Worm (Caenorhabditis elegans) whole organism, L3 larva: ENCODE measurements around the gene uev-2.

Experiments
- ama-1 ChIP-seq: fragments of 150-350 bp; optimal IDR thresholded peaks from 2 replicates; lab custom pipeline; 2018
- ceh-82 ChIP-seq: fragments of 150-350 bp; optimal IDR thresholded peaks from 2 replicates; lab custom pipeline; 2014; ENCODE audit warnings: missing biosample characterization, missing genetic modification characterization

DNA sequence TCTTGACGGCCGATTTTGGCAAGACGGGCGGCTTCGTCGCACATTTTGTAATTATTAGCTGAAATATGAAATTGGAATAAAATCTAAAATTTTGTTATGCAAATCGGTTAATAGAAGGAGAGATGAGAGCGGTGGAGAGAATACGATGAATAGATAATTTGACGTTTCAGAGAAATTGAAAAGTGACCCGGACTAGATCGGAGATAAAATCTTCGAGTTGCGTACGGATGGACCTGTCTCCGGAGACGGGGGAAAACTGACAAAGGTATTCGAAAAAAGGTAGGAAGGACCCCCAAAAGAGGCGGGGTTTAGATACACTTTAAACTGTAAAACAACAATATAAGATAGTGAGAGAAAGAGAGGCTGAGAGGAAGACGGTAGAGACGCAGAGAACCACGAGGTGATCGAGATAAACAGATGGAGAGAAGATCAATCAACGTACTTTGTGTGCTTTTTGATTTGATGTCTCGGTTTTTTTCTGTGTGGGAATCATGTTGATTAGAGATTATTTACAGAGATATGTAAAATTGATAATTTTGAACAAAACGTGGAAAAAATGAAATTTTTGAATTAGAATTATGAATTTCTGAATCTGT is 30.8 kb upstream of the uev-2 start, which contains the start of gene F09F7.6:
- TF ChIP-seq ceh-82 (no peak), ama-1 (peak; percentile 87)
